Fruit fly (Drosophila melanogaster): Measurements from ENCODE around the gene CG5281.
A peak's percentile ranks its signal among the peaks of the same experiment; 100 is the strongest.

Gene CG5281

dm6 chr3R:11437528-11437927, 1.9 kb downstream of the CG5281 start, which contains the start of gene CG17230 (continued):
- TF ChIP-seq CG32772 (GFP tag; IDR thresholded peaks at IDR 0.05) (no peak), wor (GFP tag; IDR thresholded peaks at IDR 0.05) (no peak), Dfd (GFP tag; optimal IDR thresholded peaks at IDR 0.05) (no peak), CG12659 (GFP tag; optimal IDR thresholded peaks at IDR 0.05) (peak; percentile 16), lilli (GFP tag; optimal IDR thresholded peaks at IDR 0.05) (no peak), Aef1 (GFP tag; IDR thresholded peaks at IDR 0.05) (no peak), amos (GFP tag; IDR thresholded peaks at IDR 0.05; ENCODE audit: partially characterized antibody) (peak; percentile 89), CG3065 (GFP tag; optimal IDR thresholded peaks at IDR 0.05) (no peak), toy (GFP tag; IDR thresholded peaks at IDR 0.05) (no peak), yki (optimal IDR thresholded peaks at IDR 0.05) (no peak), sim (GFP tag; IDR thresholded peaks at IDR 0.05) (no peak), Fer3 (tag; optimal IDR thresholded peaks at IDR 0.05) (no peak), gt (GFP tag; IDR thresholded peaks at IDR 0.05) (no peak), Fer1 (GFP tag; optimal IDR thresholded peaks at IDR 0.05) (no peak), D (optimal IDR thresholded peaks at IDR 0.05) (no peak), D (GFP tag; optimal IDR thresholded peaks at IDR 0.05) (no peak), her (GFP tag; optimal IDR thresholded peaks at IDR 0.05) (no peak), Tbp (GFP tag; optimal IDR thresholded peaks at IDR 0.05) (no peak), slp2 (GFP tag; optimal IDR thresholded peaks at IDR 0.05) (no peak), ase (GFP tag; IDR thresholded peaks at IDR 0.05) (no peak), ems (GFP tag; optimal IDR thresholded peaks at IDR 0.05) (no peak), CG17328 (GFP tag; IDR thresholded peaks at IDR 0.05) (0 out of 2 replicates have a peak, but pooled peaks have one; percentile 9), CG2889 (GFP tag; IDR thresholded peaks at IDR 0.05) (no peak), CG17829 (tag; optimal IDR thresholded peaks at IDR 0.05) (no peak), sqz (GFP tag; optimal IDR thresholded peaks at IDR 0.05) (no peak), CG17802 (tag; optimal IDR thresholded peaks at IDR 0.05) (no peak), CG18599 (GFP tag; optimal IDR thresholded peaks at IDR 0.05) (no peak), lab (GFP tag; optimal IDR thresholded peaks at IDR 0.05) (no peak), Spps (tag; optimal IDR thresholded peaks at IDR 0.05) (no peak), eyg (GFP tag; optimal IDR thresholded peaks at IDR 0.05) (no peak), CG15514 (GFP tag; optimal IDR thresholded peaks at IDR 0.05) (no peak), CG7786 (GFP tag; optimal IDR thresholded peaks at IDR 0.05) (no peak), CG9876 (GFP tag; optimal IDR thresholded peaks at IDR 0.05) (no peak), Dll (GFP tag; IDR thresholded peaks at IDR 0.05; ENCODE audit: partially characterized antibody) (peak; percentile 77), CG14441 (GFP tag; IDR thresholded peaks at IDR 0.05) (no peak), CG11456 (GFP tag; IDR thresholded peaks at IDR 0.05) (no peak), grau (tag; optimal IDR thresholded peaks at IDR 0.05) (peak; percentile 14), CTCF (GFP tag; optimal IDR thresholded peaks at IDR 0.05) (peak; percentile 75), CG13287 (GFP tag; IDR thresholded peaks at IDR 0.05; ENCODE audit: partially characterized antibody) (peak; percentile 82), mld (GFP tag; IDR thresholded peaks at IDR 0.05; ENCODE audit: partially characterized antibody) (no peak), ro (GFP tag; IDR thresholded peaks at IDR 0.05) (no peak), CG8290 (GFP tag; optimal IDR thresholded peaks at IDR 0.05) (no peak), CG8290 (tag; optimal IDR thresholded peaks at IDR 0.05) (no peak), CG7271 (tag; optimal IDR thresholded peaks at IDR 0.05) (no peak), croc (GFP tag; conservative IDR thresholded peaks at IDR 0.05) (no peak), jumu (GFP tag; optimal IDR thresholded peaks at IDR 0.05) (no peak), zfh2 (GFP tag; optimal IDR thresholded peaks at IDR 0.05) (no peak), CG9932 (GFP tag; IDR thresholded peaks at IDR 0.05) (peak; percentile 16; the same call in 1 of the 2 replicates), CG3163 (GFP tag; optimal IDR thresholded peaks at IDR 0.05) (no peak), CG16813 (GFP tag; IDR thresholded peaks at IDR 0.05; ENCODE audit: partially characterized antibody) (peak; percentile 88), Ssrp (tag; optimal IDR thresholded peaks at IDR 0.05) (no peak)

Data from whole organism, embryonic.